Worm (Caenorhabditis elegans): Measurements from ENCODE around the gene srd-13.
A peak's percentile ranks its signal among the peaks of the same experiment; 100 is the strongest.

srd-13 gene

DNA sequence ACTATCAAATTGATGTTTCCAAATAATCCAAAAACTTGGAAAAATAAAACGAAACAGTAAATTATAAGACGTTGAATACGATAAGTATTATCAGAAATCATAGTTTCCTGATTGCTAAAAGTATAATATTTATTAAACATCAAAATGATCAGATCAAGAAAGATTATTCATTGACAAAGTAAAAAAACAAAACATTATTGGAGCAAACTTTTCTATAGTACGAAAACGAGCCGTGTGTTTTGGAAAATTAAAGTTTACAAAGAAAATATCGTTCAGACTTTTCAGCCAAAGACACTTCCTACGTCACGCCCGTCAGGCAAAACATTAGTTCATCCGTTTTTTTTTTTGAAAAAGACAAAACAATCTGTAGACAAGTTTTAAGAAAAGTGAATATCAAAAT, 11.7 kb downstream of the srd-13 start, which contains the start of gene srsx-15:
srsx-15 (minus strand) TSS at position 101 of the 400 bp plus-strand sequence.
- TF ChIP-seq tbx-2 (tag; optimal IDR thresholded peaks at IDR 0.05), result no peak
- TF ChIP-seq pha-4 (tag; optimal IDR thresholded peaks at IDR 0.05), result no peak
- no peak for TF ChIP-seq mec-3 (tag; optimal IDR thresholded peaks at IDR 0.05; ENCODE audit: borderline replicate concordance)
- no peak for TF ChIP-seq sox-2 (GFP tag; IDR thresholded peaks at IDR 0.05)
- TF ChIP-seq fkh-10 (GFP tag; optimal IDR thresholded peaks at IDR 0.05), result no peak
- TF ChIP-seq sox-4 (tag; optimal IDR thresholded peaks at IDR 0.05), result no peak
- TF ChIP-seq ets-4 (tag; optimal IDR thresholded peaks at IDR 0.05), result no peak
- TF ChIP-seq elt-2 (tag; optimal IDR thresholded peaks at IDR 0.05), result no peak
- TF ChIP-seq ahr-1 (tag; optimal IDR thresholded peaks at IDR 0.05), result no peak
- TF ChIP-seq eyg-1 (tag; optimal IDR thresholded peaks at IDR 0.05), result no peak
- TF ChIP-seq elt-4 (tag; optimal IDR thresholded peaks at IDR 0.05), result no peak
- no peak for TF ChIP-seq unc-3 (GFP tag; conservative IDR thresholded peaks at IDR 0.05)
- no peak for TF ChIP-seq unc-3 (tag; optimal IDR thresholded peaks at IDR 0.05)
- no peak for TF ChIP-seq dve-1 (tag; optimal IDR thresholded peaks at IDR 0.05)
- TF ChIP-seq K02D7.2 (tag; optimal IDR thresholded peaks at IDR 0.05), result no peak
- no peak for TF ChIP-seq madf-2 (tag; optimal IDR thresholded peaks at IDR 0.05)

DNA sequence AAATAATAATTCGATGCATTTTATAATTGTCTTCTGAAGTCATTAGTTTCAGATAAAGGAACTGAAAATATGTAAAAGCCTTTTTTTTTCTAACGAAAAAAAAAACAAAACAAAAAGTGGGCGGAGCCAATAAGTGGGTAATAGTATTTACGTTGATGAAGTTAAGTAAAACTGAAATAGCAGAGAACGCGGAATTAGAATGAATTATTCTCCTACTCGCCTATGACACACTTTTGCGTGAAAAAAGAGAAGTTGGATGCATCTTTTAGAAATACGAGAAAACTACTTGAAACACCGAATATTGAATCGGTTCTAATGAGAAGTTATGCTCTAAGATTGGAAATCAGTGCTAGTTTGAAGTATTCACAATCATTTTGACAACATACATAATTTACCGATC, 15.8 kb downstream of the srd-13 start, which contains the start of gene srsx-16:
srsx-16 (minus strand) TSS at position 101 of the 400 bp plus-strand sequence.
- no peak for TF ChIP-seq ceh-14 (tag; optimal IDR thresholded peaks at IDR 0.05)
- no peak for TF ChIP-seq C08G9.2 (tag; optimal IDR thresholded peaks at IDR 0.05)
- no peak for TF ChIP-seq ceh-30 (tag; optimal IDR thresholded peaks at IDR 0.05)
- no peak for TF ChIP-seq pat-9 (tag; optimal IDR thresholded peaks at IDR 0.05)
- no peak for TF ChIP-seq hlh-15 (tag; optimal IDR thresholded peaks at IDR 0.05)
- TF ChIP-seq lim-6 (tag; optimal IDR thresholded peaks at IDR 0.05), result no peak
- TF ChIP-seq unc-3 (GFP tag; conservative IDR thresholded peaks at IDR 0.05), result no peak
- TF ChIP-seq unc-3 (tag; optimal IDR thresholded peaks at IDR 0.05), result no peak
- no peak for TF ChIP-seq ceh-6 (GFP tag; optimal IDR thresholded peaks at IDR 0.05)

DNA sequence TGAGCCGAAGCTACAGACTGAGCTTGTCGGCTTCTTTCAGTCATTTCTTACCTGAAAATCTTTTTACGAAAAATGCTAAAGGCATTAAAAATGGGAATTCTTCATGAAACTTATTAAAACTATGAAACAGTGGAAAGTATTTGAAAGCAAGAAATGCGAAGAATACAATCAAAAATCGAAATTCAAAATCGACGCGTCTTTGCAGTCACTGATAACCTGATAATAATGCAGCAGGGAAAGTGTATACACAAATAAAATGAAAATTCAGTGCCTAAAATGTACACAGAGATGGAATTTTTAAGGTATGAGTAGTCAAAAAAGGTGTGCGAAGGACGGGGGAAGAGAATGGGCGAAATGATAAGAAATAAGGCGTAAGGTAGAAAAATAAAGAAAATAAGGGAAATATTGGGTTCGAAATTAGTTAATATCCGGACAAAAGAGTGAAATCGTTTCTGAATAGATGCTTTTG, 20.9 kb downstream of the srd-13 start, which contains the start of gene C39H7.4:
C39H7.4 (minus strand) TSS at position 51 of the 469 bp plus-strand sequence.
- TF ChIP-seq ceh-24 (tag; optimal IDR thresholded peaks at IDR 0.05), result no peak

DNA sequence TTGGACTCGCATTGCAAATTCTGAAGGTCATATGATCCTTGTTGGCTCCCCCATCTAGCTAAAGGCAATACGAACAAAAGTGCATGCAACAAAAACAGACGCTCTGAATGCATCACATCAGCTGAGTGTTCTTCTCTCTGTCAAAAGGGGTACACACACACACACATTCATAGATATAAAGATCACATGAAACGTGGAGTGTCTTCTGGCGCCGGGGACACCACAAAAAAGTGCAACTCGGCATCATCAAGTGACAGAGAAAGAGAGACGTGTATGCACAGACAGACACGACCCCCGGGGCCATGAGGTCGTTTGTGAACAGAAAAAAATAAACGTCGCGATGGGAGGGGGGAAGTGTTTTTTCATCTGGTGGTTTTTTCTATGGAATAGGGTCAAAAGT, 28.1 kb downstream of the srd-13 start:
- TF ChIP-seq Y22D7AL.16 (tag; optimal IDR thresholded peaks at IDR 0.05) (no peak), pax-1 (tag; optimal IDR thresholded peaks at IDR 0.05) (no peak), ceh-31 (tag; optimal IDR thresholded peaks at IDR 0.05) (peak; percentile 14), hlh-30 (tag; optimal IDR thresholded peaks at IDR 0.05; ENCODE audit: insufficient read depth) (peak; percentile 50), ceh-18 (tag; optimal IDR thresholded peaks at IDR 0.05) (peak; percentile 48)

DNA sequence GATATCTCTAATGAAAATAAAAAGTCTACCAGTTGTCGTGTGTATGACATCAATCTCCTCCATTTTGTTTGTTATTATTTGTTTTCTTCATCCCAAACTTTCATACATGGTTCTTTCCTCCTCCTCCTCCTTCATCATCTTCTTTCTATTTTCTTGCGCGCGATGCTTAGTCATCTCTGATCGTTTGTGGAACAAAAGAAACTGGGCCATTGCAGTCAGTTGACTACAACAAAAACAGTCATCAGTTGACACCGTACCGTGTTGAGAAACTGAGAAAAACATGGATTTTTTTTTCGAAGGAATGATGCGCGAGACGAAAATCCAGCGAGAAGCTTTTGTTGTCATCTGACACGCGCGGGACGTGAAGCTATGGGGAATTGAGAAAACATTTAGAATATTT, 30.2 kb downstream of the srd-13 start:
- no peak for TF ChIP-seq nhr-11 (tag; optimal IDR thresholded peaks at IDR 0.05)
- TF ChIP-seq ahr-1 (tag; optimal IDR thresholded peaks at IDR 0.05), result no peak
- TF ChIP-seq dve-1 (tag; optimal IDR thresholded peaks at IDR 0.05), result no peak
- no peak for TF ChIP-seq ttx-3 (tag; optimal IDR thresholded peaks at IDR 0.05)
- TF ChIP-seq C38D4.7 (GFP tag; optimal IDR thresholded peaks at IDR 0.05), result no peak
- TF ChIP-seq pros-1 (tag; optimal IDR thresholded peaks at IDR 0.05), result no peak
- TF ChIP-seq unc-42 (tag; optimal IDR thresholded peaks at IDR 0.05), result no peak
- no peak for TF ChIP-seq ceh-19 (GFP tag; optimal IDR thresholded peaks at IDR 0.05)
- no peak for TF ChIP-seq nfya-1 (tag; optimal IDR thresholded peaks at IDR 0.05)
- TF ChIP-seq odd-2 (tag; optimal IDR thresholded peaks at IDR 0.05), result no peak
- no peak for TF ChIP-seq hlh-15 (tag; optimal IDR thresholded peaks at IDR 0.05)
- TF ChIP-seq Y22D7AL.16 (tag; optimal IDR thresholded peaks at IDR 0.05), result no peak
- no peak for TF ChIP-seq ceh-22 (tag; optimal IDR thresholded peaks at IDR 0.05)
- TF ChIP-seq ceh-45 (GFP tag; IDR thresholded peaks at IDR 0.05), result no peak
- TF ChIP-seq pax-1 (tag; optimal IDR thresholded peaks at IDR 0.05), result no peak
- TF ChIP-seq tbx-7 (tag; optimal IDR thresholded peaks at IDR 0.05), result no peak
- TF ChIP-seq nhr-232 (tag; optimal IDR thresholded peaks at IDR 0.05), result no peak

Data from whole organism, late embryonic.